Worm (Caenorhabditis elegans) whole organism, L4 larva: Measurements from ENCODE around the gene mrck-1.

Source experiments
- F44E2.7 ChIP-seq: fragments of 200-800 bp; sonication (Bioruptor generic); IDR thresholded peaks from 2 replicates; pipeline ENCODE4 v2.1.2; 2022; ENCODE audit warnings: missing genetic modification characterization, missing compliant biosample characterization
- R02D3.7 ChIP-seq: fragments of 150-350 bp; sonication (generic microtip); optimal IDR thresholded peaks from 3 replicates; lab custom pipeline; 2014; ENCODE audit warnings: missing biosample characterization, missing genetic modification characterization
- T26A8.4 ChIP-seq: fragments of 200-800 bp; sonication (Bioruptor generic); IDR thresholded peaks from 2 replicates; pipeline ENCODE4 v1.3.6; 2022; ENCODE audit warnings: missing genetic modification characterization, missing compliant biosample characterization
- Y105C5A.15 ChIP-seq: fragments of 200-800 bp; sonication (Bioruptor generic); IDR thresholded peaks from 2 replicates; pipeline ENCODE4 v1.3.6; 2022; ENCODE audit warnings: missing genetic modification characterization, missing compliant biosample characterization
- Y48G9A.11 ChIP-seq: fragments of 200-800 bp; sonication (Bioruptor generic); IDR thresholded peaks from 2 replicates; pipeline ENCODE4 v1.3.6; 2022; ENCODE audit warnings: missing genetic modification reagents, missing genetic modification characterization, missing compliant biosample characterization
- ZK337.2 ChIP-seq: fragments of 200-800 bp; sonication (Bioruptor generic); IDR thresholded peaks from 2 replicates; pipeline ENCODE4 v1.3.6; 2022; ENCODE audit warnings: missing genetic modification reagents, missing genetic modification characterization, missing compliant biosample characterization
- arid-1 ChIP-seq: fragments of 200-800 bp; sonication (Bioruptor generic); conservative IDR thresholded peaks from 2 replicates; pipeline ENCODE4 v1.3.6; 2022; ENCODE audit warnings: missing genetic modification reagents, missing genetic modification characterization, missing compliant biosample characterization
- ceh-28 ChIP-seq: fragments of 150-350 bp; optimal IDR thresholded peaks from 2 replicates; lab custom pipeline; 2014; ENCODE audit warnings: missing biosample characterization, missing genetic modification reagents, missing genetic modification characterization
- ces-1 ChIP-seq: fragments of 150-350 bp; sonication (generic microtip); optimal IDR thresholded peaks from 4 replicates; lab custom pipeline; 2014; ENCODE audit warnings: missing biosample characterization, missing genetic modification reagents, missing genetic modification characterization
- cey-2 ChIP-seq: sonication (generic microtip); optimal IDR thresholded peaks from 3 replicates; lab custom pipeline; 2017; ENCODE audit warnings: missing genetic modification characterization, mild to moderate bottlenecking, missing compliant biosample characterization, antibody characterized with exemption, borderline replicate concordance; ENCODE audit not compliant: insufficient read depth
- dpl-1 ChIP-seq: fragments of 150-350 bp; optimal IDR thresholded peaks from 2 replicates; lab custom pipeline; 2014; ENCODE audit warnings: missing biosample characterization, missing genetic modification reagents, missing genetic modification characterization
- fkh-10 ChIP-seq: fragments of 150-350 bp; optimal IDR thresholded peaks from 2 replicates; lab custom pipeline; 2014; ENCODE audit warnings: missing biosample characterization, missing genetic modification reagents, missing genetic modification characterization
- fos-1 ChIP-seq: fragments of 150-350 bp; optimal IDR thresholded peaks from 2 replicates; lab custom pipeline; 2014; ENCODE audit warnings: missing biosample characterization, missing genetic modification characterization
- gei-8 ChIP-seq: fragments of 200-800 bp; sonication (Bioruptor generic); optimal IDR thresholded peaks from 2 replicates; lab custom pipeline; 2018; ENCODE audit warnings: mild to moderate bottlenecking, missing genetic modification characterization, missing compliant biosample characterization
- hlh-30 ChIP-seq: sonication (generic microtip); optimal IDR thresholded peaks from 2 replicates; lab custom pipeline; 2017; ENCODE audit warnings: antibody characterized with exemption, mild to moderate bottlenecking, missing genetic modification characterization, missing compliant biosample characterization; ENCODE audit not compliant: insufficient read depth
- hmg-1.1 ChIP-seq: fragments of 200-800 bp; sonication (Bioruptor generic); IDR thresholded peaks from 2 replicates; pipeline ENCODE4 v1.3.6; 2022; ENCODE audit warnings: missing genetic modification reagents, missing genetic modification characterization, missing compliant biosample characterization
- jun-1 ChIP-seq: fragments of 150-350 bp; optimal IDR thresholded peaks from 2 replicates; lab custom pipeline; 2014; ENCODE audit warnings: missing biosample characterization, missing genetic modification reagents, missing genetic modification characterization
- lin-1 ChIP-seq: fragments of 200-800 bp; sonication (Bioruptor generic); IDR thresholded peaks from 2 replicates; pipeline ENCODE4 v1.3.6; 2022; ENCODE audit warnings: missing genetic modification reagents, missing genetic modification characterization, missing compliant biosample characterization
- lin-38 ChIP-seq: fragments of 200-800 bp; sonication (Bioruptor generic); IDR thresholded peaks from 2 replicates; pipeline ENCODE4 v1.3.6; 2022; ENCODE audit warnings: missing genetic modification reagents, missing genetic modification characterization, missing compliant biosample characterization
- lir-3 ChIP-seq: sonication (generic microtip); optimal IDR thresholded peaks from 2 replicates; lab custom pipeline; 2016; ENCODE audit warnings: mild to moderate bottlenecking, missing genetic modification characterization, missing compliant biosample characterization
- madf-5 ChIP-seq, 2 experiments: fragments of 200-800 bp; sonication (Bioruptor generic); IDR thresholded peaks; 2 replicates each; pipeline ENCODE4 v1.3.6; 2022; ENCODE audit warnings: missing compliant biosample characterization in 2 of 2, missing genetic modification characterization in 2 of 2
- mdt-29 ChIP-seq: fragments of 200-800 bp; sonication (Bioruptor generic); IDR thresholded peaks from 2 replicates; pipeline ENCODE4 v1.3.6; 2022; ENCODE audit warnings: missing genetic modification reagents, missing genetic modification characterization, missing compliant biosample characterization
- nhr-11 ChIP-seq: fragments of 150-350 bp; optimal IDR thresholded peaks from 2 replicates; lab custom pipeline; 2014; ENCODE audit warnings: missing biosample characterization, missing genetic modification characterization
- nhr-111 ChIP-seq: fragments of 200-800 bp; sonication (Bioruptor generic); optimal IDR thresholded peaks from 2 replicates; lab custom pipeline; 2018; ENCODE audit warnings: mild to moderate bottlenecking, missing genetic modification characterization, missing compliant biosample characterization
- nhr-237 ChIP-seq: sonication (generic microtip); optimal IDR thresholded peaks from 2 replicates; lab custom pipeline; 2017; ENCODE audit warnings: missing biosample characterization, missing genetic modification characterization
- nhr-28 ChIP-seq: fragments of 150-350 bp; optimal IDR thresholded peaks from 2 replicates; lab custom pipeline; 2014; ENCODE audit warnings: missing biosample characterization, missing genetic modification characterization
- nhr-42 ChIP-seq: fragments of 200-800 bp; sonication (Bioruptor generic); IDR thresholded peaks from 2 replicates; pipeline ENCODE4 v1.3.6; 2022; ENCODE audit warnings: missing genetic modification characterization, missing compliant biosample characterization
- nhr-6 ChIP-seq: fragments of 150-350 bp; optimal IDR thresholded peaks from 2 replicates; lab custom pipeline; 2014; ENCODE audit warnings: missing biosample characterization, missing genetic modification characterization
- php-3 ChIP-seq: fragments of 200-800 bp; sonication (Bioruptor generic); IDR thresholded peaks from 2 replicates; pipeline ENCODE4 v1.3.6; 2022; ENCODE audit warnings: missing genetic modification reagents, missing genetic modification characterization, missing compliant biosample characterization
- snpc-1.2 ChIP-seq: fragments of 200-800 bp; sonication (Bioruptor generic); IDR thresholded peaks from 2 replicates; pipeline ENCODE4 v1.3.6; 2022; ENCODE audit warnings: missing genetic modification reagents, missing genetic modification characterization, missing compliant biosample characterization
- snpc-4 ChIP-seq: fragments of 150-350 bp; optimal IDR thresholded peaks from 2 replicates; lab custom pipeline; 2014; ENCODE audit warnings: missing biosample characterization, missing genetic modification characterization
- tag-97 ChIP-seq: fragments of 200-800 bp; sonication (Bioruptor generic); IDR thresholded peaks from 2 replicates; pipeline ENCODE4 v1.3.6; 2022; ENCODE audit warnings: missing genetic modification characterization, missing compliant biosample characterization
- unc-39 ChIP-seq: sonication (generic microtip); optimal IDR thresholded peaks from 2 replicates; lab custom pipeline; 2017; ENCODE audit warnings: missing biosample characterization, missing genetic modification characterization
- unc-62 ChIP-seq, 3 experiments: fragments of 150-350 bp in 1 of 3; sonication (generic microtip); optimal IDR thresholded peaks in 2 of 3; peaks in 1 of 3; 1 replicate in 1 of 3; 2 replicates in 2 of 3; lab custom pipeline; 2014 to 2017; ENCODE audit warnings: missing biosample characterization in 3 of 3, missing genetic modification characterization in 3 of 3, missing genetic modification reagents in 3 of 3, missing genotype in 1 of 3
- zag-1 ChIP-seq: fragments of 150-350 bp; optimal IDR thresholded peaks from 2 replicates; lab custom pipeline; 2014; ENCODE audit warnings: missing biosample characterization, missing genetic modification characterization
- zip-2 ChIP-seq: fragments of 150-350 bp; optimal IDR thresholded peaks from 2 replicates; lab custom pipeline; 2014; ENCODE audit warnings: missing biosample characterization, missing genetic modification characterization
- ztf-7 ChIP-seq: fragments of 150-350 bp; optimal IDR thresholded peaks from 2 replicates; lab custom pipeline; 2014; ENCODE audit warnings: missing biosample characterization, missing genetic modification characterization

Gene mrck-1

ce11 chrV:6229457-6229949 is 37.6 kb downstream of the mrck-1 start (continued):
- no peak for TF ChIP-seq madf-5 (GFP tag; IDR thresholded peaks at IDR 0.05; lab: Robert Waterston, UW)
- TF ChIP-seq jun-1 = peak; percentile 56
- peak; percentile 44 for TF ChIP-seq ztf-7 (tag; lab: Kevin White, UChicago)
- peak; percentile 62; the same call in 1 of the 2 replicates for TF ChIP-seq php-3
- no peak for TF ChIP-seq mdt-29 (GFP tag; lab: Robert Waterston, UW)
- no peak for TF ChIP-seq fkh-10 (GFP tag; lab: Kevin White, UChicago)
- no peak for TF ChIP-seq arid-1
- TF ChIP-seq F44E2.7 (GFP tag; lab: Robert Waterston, UW) = no peak
- no peak for TF ChIP-seq R02D3.7 (tag; lab: Kevin White, UChicago)
- TF ChIP-seq nhr-42 = 0 out of 2 replicates have a peak, but pooled peaks have one; percentile 27
- peak in 1 of 2 experiments; percentile 3 for TF ChIP-seq unc-62 (GFP tag; optimal IDR thresholded peaks at IDR 0.05 in 1 of 2; lab: Kevin White, UChicago)
- TF ChIP-seq unc-62 (tag; optimal IDR thresholded peaks at IDR 0.05; lab: Kevin White, UChicago) = no peak
- no peak; the same call in 1 of the 2 replicates for TF ChIP-seq T26A8.4 (GFP tag; lab: Robert Waterston, UW)
- no peak for TF ChIP-seq snpc-1.2
- peak; percentile 90 for TF ChIP-seq hlh-30 (tag; lab: Kevin White, UChicago)
- TF ChIP-seq lin-38 = no peak
- TF ChIP-seq nhr-28 = peak; percentile 90
- no peak for TF ChIP-seq snpc-4
- no peak for TF ChIP-seq nhr-111 (GFP tag; lab: Kevin White, UChicago)
- no peak for TF ChIP-seq nhr-237 (tag; lab: Kevin White, UChicago)
- no peak for TF ChIP-seq ceh-28 (tag; lab: Kevin White, UChicago)
- TF ChIP-seq dpl-1 (GFP tag; lab: Kevin White, UChicago) = peak; percentile 33
- TF ChIP-seq zip-2 (tag; lab: Kevin White, UChicago) = no peak
- TF ChIP-seq gei-8 (GFP tag; lab: Kevin White, UChicago) = peak; percentile 78
- TF ChIP-seq tag-97 (GFP tag; lab: Robert Waterston, UW) = no peak
- TF ChIP-seq nhr-11 (tag; lab: Kevin White, UChicago) = peak; percentile 55
- TF ChIP-seq unc-39 (tag; lab: Kevin White, UChicago) = no peak
- no peak for TF ChIP-seq zag-1 (tag; lab: Kevin White, UChicago)
- TF ChIP-seq fos-1 (tag; lab: Kevin White, UChicago) = no peak
- TF ChIP-seq lir-3 (tag; lab: Kevin White, UChicago) = no peak
- no peak for TF ChIP-seq cey-2 (tag; lab: Kevin White, UChicago)
- TF ChIP-seq, all 104 proteins: peak for 45

- peak; percentile 66 for TF ChIP-seq nhr-6 (tag; lab: Kevin White, UChicago)
- TF ChIP-seq Y105C5A.15 = 0 out of 2 replicates have a peak, but pooled peaks have one; percentile 29
- TF ChIP-seq fkh-10 (GFP tag; lab: Kevin White, UChicago) = peak; percentile 3
- 0 out of 2 replicates have a peak, but pooled peaks have one; percentile 18 for TF ChIP-seq snpc-1.2
- TF ChIP-seq Y48G9A.11 = no peak
- peak; percentile 16 for TF ChIP-seq zip-2 (tag; lab: Kevin White, UChicago)
- no peak for TF ChIP-seq mdt-29 (GFP tag; lab: Robert Waterston, UW)
- no peak for TF ChIP-seq ces-1 (GFP tag; lab: Kevin White, UChicago)
- TF ChIP-seq hmg-1.1 (GFP tag; lab: Robert Waterston, UW) = no peak
- TF ChIP-seq lin-1 (GFP tag; lab: Robert Waterston, UW) = 0 out of 2 replicates have a peak, but pooled peaks have one; percentile 3
- TF ChIP-seq ztf-7 (tag; lab: Kevin White, UChicago) = no peak
- TF ChIP-seq ZK337.2 (GFP tag; lab: Robert Waterston, UW) = no peak
These were observed 38.1 kb downstream of the mrck-1 start for ce11 chrV:6228920-6229456.
